Worm (Caenorhabditis elegans): ENCODE data around the gene F26G1.1.
A peak's percentile ranks its signal among the peaks of the same experiment; 100 is the strongest.

F26G1.1 gene

ce11 chrII:4791272-4791671 lies at the start of gene F26G1.1:
Gene F26G1.1 (plus strand): TSS chrII:4791618.
- TF ChIP-seq unc-62 (GFP tag; optimal IDR thresholded peaks at IDR 0.05): no peak
- no peak for TF ChIP-seq zip-8 (tag; optimal IDR thresholded peaks at IDR 0.05)
- no peak for TF ChIP-seq elt-3 (tag; optimal IDR thresholded peaks at IDR 0.05)
- peak; percentile 21 for TF ChIP-seq cnd-1 (tag; optimal IDR thresholded peaks at IDR 0.05)
- TF ChIP-seq lin-13 (tag; optimal IDR thresholded peaks at IDR 0.05): peak; percentile 1
- no peak for TF ChIP-seq nhr-2 (tag; optimal IDR thresholded peaks at IDR 0.05)
- TF ChIP-seq lsy-2 (tag; optimal IDR thresholded peaks at IDR 0.05): peak; percentile 46
- TF ChIP-seq sptf-1 (tag; optimal IDR thresholded peaks at IDR 0.05): peak; percentile 48
- peak; percentile 64 for TF ChIP-seq ceh-83 (GFP tag; optimal IDR thresholded peaks at IDR 0.05)
- TF ChIP-seq unc-120 (tag; optimal IDR thresholded peaks at IDR 0.05; ENCODE audit: poor library complexity, severe bottlenecking): peak; percentile 20

DNA sequence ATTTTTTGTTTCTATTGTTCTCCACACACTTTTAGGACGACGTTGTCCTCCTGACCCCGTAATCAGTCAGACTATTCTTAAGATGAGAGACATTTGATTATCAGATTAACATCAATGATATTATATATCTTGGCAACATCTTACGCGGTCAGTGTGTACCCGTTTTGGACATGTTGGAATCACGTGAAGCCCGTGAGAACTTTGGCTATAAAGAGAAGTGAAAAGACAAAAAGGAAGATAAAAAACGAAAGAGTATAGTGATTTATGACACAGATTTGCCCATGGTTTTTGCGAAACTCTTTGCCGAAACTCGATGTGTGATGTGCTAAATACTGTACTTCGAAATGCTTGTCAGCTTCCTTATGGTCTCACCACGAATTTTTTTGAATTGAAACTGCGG lies 46.1 kb upstream of the F26G1.1 start:
- TF ChIP-seq elt-3 (tag; optimal IDR thresholded peaks at IDR 0.05) (peak; percentile 25), ztf-11 (tag; optimal IDR thresholded peaks at IDR 0.05) (no peak), cnd-1 (tag; optimal IDR thresholded peaks at IDR 0.05) (no peak), elt-1 (tag; optimal IDR thresholded peaks at IDR 0.05; ENCODE audit: borderline replicate concordance, insufficient read depth) (peak; percentile 29), bed-3 (GFP tag; optimal IDR thresholded peaks at IDR 0.05) (no peak)

DNA sequence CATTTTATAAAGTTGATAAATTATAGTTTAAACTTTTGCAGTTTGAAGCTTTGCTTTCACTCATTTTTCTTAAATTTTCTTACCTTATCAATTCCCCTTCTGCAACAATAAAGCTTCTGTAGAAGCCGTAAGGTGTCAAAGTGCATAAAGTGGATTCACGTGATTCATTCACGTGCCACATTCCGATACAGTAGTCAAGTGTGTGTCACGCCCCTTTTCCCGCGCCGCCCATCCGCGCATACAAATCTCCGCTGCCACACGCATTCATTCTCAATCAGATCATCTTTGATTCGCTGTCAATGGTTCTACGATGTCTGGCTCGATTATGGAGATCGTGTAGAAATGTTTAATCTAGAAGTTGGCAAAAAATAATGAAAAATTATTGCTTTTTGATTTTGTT lies 44.4 kb upstream of the F26G1.1 start:
- TF ChIP-seq sptf-1 (tag; optimal IDR thresholded peaks at IDR 0.05) (no peak), zip-8 (tag; optimal IDR thresholded peaks at IDR 0.05) (no peak), ceh-83 (GFP tag; optimal IDR thresholded peaks at IDR 0.05) (no peak), ham-2 (GFP tag; optimal IDR thresholded peaks at IDR 0.05) (no peak), hlh-1 (tag; optimal IDR thresholded peaks at IDR 0.05) (no peak), M03D4.4 (tag; optimal IDR thresholded peaks at IDR 0.05) (no peak), pha-4 (tag; optimal IDR thresholded peaks at IDR 0.05) (no peak), unc-39 (tag; optimal IDR thresholded peaks at IDR 0.05) (no peak), sem-2 (GFP tag; optimal IDR thresholded peaks at IDR 0.05) (no peak), cnd-1 (tag; optimal IDR thresholded peaks at IDR 0.05) (no peak), ceh-39 (tag; optimal IDR thresholded peaks at IDR 0.05) (no peak), mls-2 (tag; optimal IDR thresholded peaks at IDR 0.05) (no peak), blmp-1 (tag; optimal IDR thresholded peaks at IDR 0.05) (no peak), lin-13 (tag; optimal IDR thresholded peaks at IDR 0.05) (no peak), tbx-8 (GFP tag; optimal IDR thresholded peaks at IDR 0.05) (no peak), nhr-76 (tag; optimal IDR thresholded peaks at IDR 0.05) (no peak), mep-1 (tag; optimal IDR thresholded peaks at IDR 0.05) (no peak), mab-5 (tag; optimal IDR thresholded peaks at IDR 0.05) (no peak)

- no peak for TF ChIP-seq flh-1 (GFP tag; optimal IDR thresholded peaks at IDR 0.05)
These were observed 43.7 kb upstream of the F26G1.1 start for ce11 chrII:4747697-4748096.

ce11 chrII:4748374-4748773 lies 43.0 kb upstream of the F26G1.1 start:
- TF ChIP-seq cnd-1 (tag; optimal IDR thresholded peaks at IDR 0.05) (no peak), mep-1 (tag; optimal IDR thresholded peaks at IDR 0.05) (no peak), lin-13 (tag; optimal IDR thresholded peaks at IDR 0.05) (no peak), nhr-28 (tag; optimal IDR thresholded peaks at IDR 0.05) (no peak), ceh-39 (tag; optimal IDR thresholded peaks at IDR 0.05) (no peak), sptf-1 (tag; optimal IDR thresholded peaks at IDR 0.05) (no peak), ceh-83 (GFP tag; optimal IDR thresholded peaks at IDR 0.05) (no peak), unc-39 (tag; optimal IDR thresholded peaks at IDR 0.05) (no peak), nhr-12 (tag; optimal IDR thresholded peaks at IDR 0.05) (no peak), M03D4.4 (tag; optimal IDR thresholded peaks at IDR 0.05) (no peak), nhr-237 (tag; optimal IDR thresholded peaks at IDR 0.05) (no peak), unc-120 (tag; optimal IDR thresholded peaks at IDR 0.05; ENCODE audit: poor library complexity, severe bottlenecking) (no peak)

- TF ChIP-seq unc-39 (tag; optimal IDR thresholded peaks at IDR 0.05) (no peak), pha-4 (tag; optimal IDR thresholded peaks at IDR 0.05) (no peak), mab-5 (tag; optimal IDR thresholded peaks at IDR 0.05) (no peak), drap-1 (GFP tag; optimal IDR thresholded peaks at IDR 0.05) (no peak), blmp-1 (tag; optimal IDR thresholded peaks at IDR 0.05) (no peak), elt-3 (tag; optimal IDR thresholded peaks at IDR 0.05) (no peak), elt-1 (tag; optimal IDR thresholded peaks at IDR 0.05; ENCODE audit: borderline replicate concordance, insufficient read depth) (no peak), ceh-43 (GFP tag; optimal IDR thresholded peaks at IDR 0.05) (no peak), tbx-8 (GFP tag; optimal IDR thresholded peaks at IDR 0.05) (no peak), lin-13 (tag; optimal IDR thresholded peaks at IDR 0.05) (no peak), flh-1 (GFP tag; optimal IDR thresholded peaks at IDR 0.05) (no peak)
These were observed 41.8 kb upstream of the F26G1.1 start, which contains the start of gene F41C3.2 for ce11 chrII:4749581-4749980. Gene F41C3.2 (plus strand): TSS chrII:4749968.
